Worm (Caenorhabditis elegans) whole organism, young adult: Measurements from ENCODE around the gene feh-1.

ENCODE experiments used
- B0261.1 ChIP-seq: sonication (generic microtip); optimal IDR thresholded peaks from 2 replicates; lab custom pipeline; 2016; ENCODE audit warnings: mild to moderate bottlenecking, missing genetic modification characterization, moderate library complexity, missing compliant biosample characterization
- C06A6.2 ChIP-seq: fragments of 200-800 bp; sonication (Bioruptor generic); conservative IDR thresholded peaks from 2 replicates; pipeline ENCODE4 v1.3.6; 2022; ENCODE audit warnings: missing genetic modification characterization, missing compliant biosample characterization
- C17E4.6 ChIP-seq: fragments of 200-800 bp; sonication (Bioruptor generic); IDR thresholded peaks from 2 replicates; pipeline ENCODE4 v1.3.6; 2022; ENCODE audit warnings: missing genetic modification reagents, missing genetic modification characterization, missing compliant biosample characterization
- D2030.7 ChIP-seq: fragments of 200-800 bp; sonication (Bioruptor generic); IDR thresholded peaks from 2 replicates; pipeline ENCODE4 v1.3.6; 2022; ENCODE audit warnings: missing genetic modification reagents, missing genetic modification characterization, missing compliant biosample characterization
- F49E8.2 ChIP-seq: sonication (generic microtip); optimal IDR thresholded peaks from 3 replicates; lab custom pipeline; 2017; ENCODE audit warnings: missing genetic modification characterization, mild to moderate bottlenecking, missing compliant biosample characterization, antibody characterized with exemption, moderate library complexity; ENCODE audit not compliant: insufficient read depth
- F57C9.4 ChIP-seq: sonication (generic microtip); optimal IDR thresholded peaks from 2 replicates; lab custom pipeline; 2017; ENCODE audit warnings: mild to moderate bottlenecking, missing genetic modification characterization, missing compliant biosample characterization
- K11D2.4 ChIP-seq: fragments of 200-800 bp; sonication (Bioruptor generic); IDR thresholded peaks from 2 replicates; pipeline ENCODE4 v1.3.6; 2022; ENCODE audit warnings: missing genetic modification reagents, missing genetic modification characterization, missing compliant biosample characterization
- T26A5.8 ChIP-seq: sonication (generic microtip); optimal IDR thresholded peaks from 2 replicates; lab custom pipeline; 2016; ENCODE audit warnings: missing genetic modification characterization, missing compliant biosample characterization
- Y95B8A.8 ChIP-seq: fragments of 200-800 bp; sonication (Bioruptor generic); IDR thresholded peaks from 2 replicates; pipeline ENCODE4 v1.3.6; 2022; ENCODE audit warnings: missing genetic modification reagents, missing genetic modification characterization, missing compliant biosample characterization
- ZK185.1 ChIP-seq: sonication (generic microtip); optimal IDR thresholded peaks from 2 replicates; lab custom pipeline; 2016; ENCODE audit warnings: mild to moderate bottlenecking, missing genetic modification characterization, missing compliant biosample characterization; ENCODE audit not compliant: poor library complexity, severe bottlenecking
- aptf-3 ChIP-seq: fragments of 200-800 bp; sonication (Bioruptor generic); IDR thresholded peaks from 2 replicates; pipeline ENCODE4 v1.3.6; 2022; ENCODE audit warnings: missing genetic modification characterization, missing compliant biosample characterization
- atf-7 ChIP-seq: sonication (generic microtip); optimal IDR thresholded peaks from 2 replicates; lab custom pipeline; 2017; ENCODE audit warnings: mild to moderate bottlenecking, missing genetic modification characterization, missing compliant biosample characterization
- athp-1 ChIP-seq: sonication (generic microtip); optimal IDR thresholded peaks from 2 replicates; lab custom pipeline; 2017; ENCODE audit warnings: mild to moderate bottlenecking, missing genetic modification characterization, missing compliant biosample characterization
- cebp-1 ChIP-seq, 2 experiments: fragments of 200-800 bp in 1 of 2; sonication (Bioruptor generic) in 1 of 2; sonication (generic microtip) in 1 of 2; IDR thresholded peaks in 1 of 2; optimal IDR thresholded peaks in 1 of 2; 2 replicates each; pipeline versions ENCODE4 v1.3.6 to Lab custom; 2017 to 2022; ENCODE audit warnings: missing compliant biosample characterization in 2 of 2, missing genetic modification characterization in 2 of 2, mild to moderate bottlenecking in 1 of 2, missing genetic modification reagents in 1 of 2, moderate library complexity in 1 of 2
- cebp-2 ChIP-seq: fragments of 200-800 bp; sonication (Bioruptor generic); IDR thresholded peaks from 2 replicates; pipeline ENCODE4 v1.3.6; 2022; ENCODE audit warnings: missing genetic modification characterization, missing compliant biosample characterization
- ceh-100 ChIP-seq: fragments of 200-800 bp; sonication (Bioruptor generic); IDR thresholded peaks from 2 replicates; pipeline ENCODE4 v1.3.6; 2022; ENCODE audit warnings: missing genetic modification reagents, missing genetic modification characterization, missing compliant biosample characterization
- ceh-27 ChIP-seq: fragments of 200-800 bp; sonication (Bioruptor generic); optimal IDR thresholded peaks from 2 replicates; lab custom pipeline; 2018; ENCODE audit warnings: mild to moderate bottlenecking, missing genetic modification characterization, moderate library complexity, missing compliant biosample characterization
- chd-7 ChIP-seq: sonication (generic microtip); optimal IDR thresholded peaks from 2 replicates; lab custom pipeline; 2016; ENCODE audit warnings: mild to moderate bottlenecking, missing genetic modification characterization, moderate library complexity, missing compliant biosample characterization
- dpff-1 ChIP-seq: sonication (generic microtip); optimal IDR thresholded peaks from 2 replicates; lab custom pipeline; 2017; ENCODE audit warnings: mild to moderate bottlenecking, missing genetic modification characterization, missing compliant biosample characterization
- dpl-1 ChIP-seq: fragments of 150-350 bp; optimal IDR thresholded peaks from 2 replicates; lab custom pipeline; 2014; ENCODE audit warnings: missing biosample characterization, missing genetic modification reagents, missing genetic modification characterization
- efl-1 ChIP-seq: fragments of 150-350 bp; optimal IDR thresholded peaks from 2 replicates; lab custom pipeline; 2014; ENCODE audit warnings: missing biosample characterization, missing genetic modification reagents, missing genetic modification characterization
- egl-44 ChIP-seq: fragments of 200-800 bp; sonication (Bioruptor generic); IDR thresholded peaks from 2 replicates; pipeline ENCODE4 v1.3.6; 2022; ENCODE audit warnings: missing genetic modification reagents, missing genetic modification characterization, missing compliant biosample characterization
- egrh-3 ChIP-seq: fragments of 200-800 bp; sonication (Bioruptor generic); IDR thresholded peaks from 2 replicates; pipeline ENCODE4 v1.3.6; 2022; ENCODE audit warnings: missing genetic modification reagents, missing genetic modification characterization, missing compliant biosample characterization
- ekl-4 ChIP-seq: fragments of 200-800 bp; sonication (Bioruptor generic); IDR thresholded peaks from 2 replicates; pipeline ENCODE4 v1.3.6; 2022; ENCODE audit warnings: missing genetic modification reagents, missing genetic modification characterization, missing compliant biosample characterization
- fkh-3 ChIP-seq: sonication (generic microtip); optimal IDR thresholded peaks from 2 replicates; lab custom pipeline; 2016; ENCODE audit warnings: mild to moderate bottlenecking, missing genetic modification characterization, missing compliant biosample characterization
- gei-17 ChIP-seq: fragments of 200-800 bp; sonication (Bioruptor generic); optimal IDR thresholded peaks from 2 replicates; lab custom pipeline; 2018; ENCODE audit warnings: mild to moderate bottlenecking, missing genetic modification characterization, missing compliant biosample characterization
- hsf-1 ChIP-seq: fragments of 200-800 bp; sonication (Bioruptor generic); IDR thresholded peaks from 2 replicates; pipeline ENCODE4 v1.3.6; 2022; ENCODE audit warnings: missing genetic modification reagents, missing genetic modification characterization, missing compliant biosample characterization
- lag-1 ChIP-seq: fragments of 200-800 bp; sonication (Bioruptor generic); IDR thresholded peaks from 2 replicates; pipeline ENCODE4 v1.3.6; 2022; ENCODE audit warnings: missing genetic modification reagents, missing genetic modification characterization, missing compliant biosample characterization
- let-607 ChIP-seq, 2 experiments: fragments of 200-800 bp in 1 of 2; sonication (Bioruptor generic) in 1 of 2; sonication (generic microtip) in 1 of 2; optimal IDR thresholded peaks; 2 replicates each; lab custom pipeline; 2016 to 2018; ENCODE audit warnings: mild to moderate bottlenecking in 2 of 2, missing compliant biosample characterization in 2 of 2, missing genetic modification characterization in 2 of 2, moderate library complexity in 2 of 2, missing genotype in 1 of 2
- lin-40 ChIP-seq: sonication (generic microtip); optimal IDR thresholded peaks from 2 replicates; lab custom pipeline; 2016; ENCODE audit warnings: missing genetic modification characterization, mild to moderate bottlenecking, missing compliant biosample characterization, missing genotype, missing genetic modification reagents
- lin-54 ChIP-seq: fragments of 200-800 bp; sonication (Bioruptor generic); optimal IDR thresholded peaks from 2 replicates; lab custom pipeline; 2018; ENCODE audit warnings: mild to moderate bottlenecking, missing genetic modification characterization, missing compliant biosample characterization
- lir-1 ChIP-seq: fragments of 200-800 bp; sonication (Bioruptor generic); conservative IDR thresholded peaks from 2 replicates; pipeline ENCODE4 v1.3.6; 2022; ENCODE audit warnings: missing genetic modification reagents, missing genetic modification characterization, missing compliant biosample characterization
- lsl-1 ChIP-seq: fragments of 200-800 bp; sonication (Bioruptor generic); optimal IDR thresholded peaks from 2 replicates; lab custom pipeline; 2018; ENCODE audit warnings: mild to moderate bottlenecking, missing genetic modification characterization, moderate library complexity, missing compliant biosample characterization
- mxl-1 ChIP-seq: sonication (generic microtip); optimal IDR thresholded peaks from 2 replicates; lab custom pipeline; 2016; ENCODE audit warnings: missing genetic modification characterization, missing compliant biosample characterization
- nfya-2 ChIP-seq: fragments of 200-800 bp; sonication (Bioruptor generic); IDR thresholded peaks from 2 replicates; pipeline ENCODE4 v1.3.6; 2022; ENCODE audit warnings: missing genetic modification reagents, missing genetic modification characterization, missing compliant biosample characterization
- nhr-120 ChIP-seq: fragments of 200-800 bp; sonication (Bioruptor generic); IDR thresholded peaks from 2 replicates; pipeline ENCODE4 v1.3.6; 2022; ENCODE audit warnings: missing genetic modification characterization, missing compliant biosample characterization
- nhr-90 ChIP-seq: sonication (generic microtip); optimal IDR thresholded peaks from 2 replicates; lab custom pipeline; 2016; ENCODE audit warnings: missing genotype, mild to moderate bottlenecking, missing genetic modification characterization, missing compliant biosample characterization
- pbrm-1 ChIP-seq: fragments of 200-800 bp; sonication (Bioruptor generic); IDR thresholded peaks from 2 replicates; pipeline ENCODE4 v1.3.6; 2022; ENCODE audit warnings: missing genetic modification reagents, missing genetic modification characterization, missing compliant biosample characterization
- rec-8 ChIP-seq, 2 experiments: sonication (generic microtip); optimal IDR thresholded peaks; 2 replicates each; lab custom pipeline; 2016; ENCODE audit warnings: mild to moderate bottlenecking in 2 of 2, missing genetic modification characterization in 2 of 2, missing genetic modification reagents in 2 of 2, missing genotype in 2 of 2, missing biosample characterization in 1 of 2, missing compliant biosample characterization in 1 of 2, moderate library complexity in 1 of 2
- sdz-38 ChIP-seq: sonication (generic microtip); optimal IDR thresholded peaks from 2 replicates; lab custom pipeline; 2016; ENCODE audit warnings: missing genotype, missing genetic modification characterization, missing compliant biosample characterization
- sea-2 ChIP-seq: fragments of 200-800 bp; sonication (Bioruptor generic); IDR thresholded peaks from 2 replicates; pipeline ENCODE4 v1.3.6; 2022; ENCODE audit warnings: missing genetic modification characterization, missing compliant biosample characterization
- snpc-3.4 ChIP-seq: sonication (generic microtip); optimal IDR thresholded peaks from 2 replicates; lab custom pipeline; 2017; ENCODE audit warnings: missing genetic modification characterization, mild to moderate bottlenecking, missing compliant biosample characterization, antibody characterized with exemption, moderate library complexity, missing genotype, missing genetic modification reagents
- somi-1 ChIP-seq: fragments of 200-800 bp; sonication (Bioruptor generic); optimal IDR thresholded peaks from 2 replicates; lab custom pipeline; 2018; ENCODE audit warnings: mild to moderate bottlenecking, missing genetic modification characterization, missing compliant biosample characterization
- ztf-22 ChIP-seq: fragments of 200-800 bp; sonication (Bioruptor generic); optimal IDR thresholded peaks from 2 replicates; lab custom pipeline; 2018; ENCODE audit warnings: mild to moderate bottlenecking, missing genetic modification characterization, moderate library complexity, missing compliant biosample characterization
- ztf-28 ChIP-seq: fragments of 200-800 bp; sonication (Bioruptor generic); IDR thresholded peaks from 2 replicates; pipeline ENCODE4 v1.3.6; 2022; ENCODE audit warnings: missing genetic modification reagents, missing genetic modification characterization, missing compliant biosample characterization
- ztf-3 ChIP-seq: fragments of 200-800 bp; sonication (Bioruptor generic); optimal IDR thresholded peaks from 2 replicates; lab custom pipeline; 2018; ENCODE audit warnings: mild to moderate bottlenecking, missing genetic modification characterization, missing compliant biosample characterization
- ztf-6 ChIP-seq: fragments of 200-800 bp; sonication (Bioruptor generic); IDR thresholded peaks from 2 replicates; pipeline ENCODE4 v1.3.6; 2022; ENCODE audit warnings: missing genetic modification reagents, missing genetic modification characterization, missing compliant biosample characterization

Gene feh-1

DNA sequence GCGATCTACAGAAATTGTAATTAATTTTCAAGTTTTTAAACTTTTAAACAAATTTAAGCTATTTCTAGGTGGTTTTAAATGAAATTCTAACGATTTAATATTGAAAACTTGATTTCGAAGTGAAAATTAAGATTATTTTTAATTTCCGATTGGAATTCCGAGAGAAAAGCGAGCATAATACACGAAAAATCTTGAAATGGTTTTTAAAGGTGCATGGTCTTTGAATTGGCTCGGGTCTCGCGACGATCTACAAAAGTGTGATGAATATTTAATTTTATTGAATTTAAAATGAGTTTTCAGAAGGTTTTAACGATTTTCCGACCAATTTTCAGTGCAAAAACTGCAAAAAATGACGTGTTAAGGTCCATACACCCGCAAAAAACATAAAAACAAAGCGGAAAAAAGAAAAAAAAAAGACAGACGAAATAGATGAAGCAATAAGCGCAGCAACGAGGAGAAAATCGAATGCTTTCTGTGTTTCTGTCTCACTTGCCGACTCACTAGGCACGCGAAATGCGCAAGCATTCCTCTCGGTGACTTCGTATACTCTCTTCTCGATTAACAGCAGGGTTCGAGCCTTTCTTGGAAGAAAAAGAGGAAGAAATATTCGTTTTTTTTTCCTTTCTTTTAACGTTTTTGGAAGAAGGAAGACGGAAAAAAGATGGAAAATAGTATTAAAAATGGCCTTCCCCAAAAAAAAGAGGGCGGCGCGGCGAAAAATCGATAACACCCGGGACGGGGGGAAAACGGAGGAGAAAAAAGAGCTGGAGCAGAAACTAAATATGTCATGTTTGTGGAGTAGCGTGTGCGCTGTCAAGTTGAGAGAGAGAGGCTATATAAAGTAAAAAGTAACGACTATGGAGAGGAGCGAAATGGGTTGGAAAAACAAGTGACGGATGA, 26.9 kb downstream of the feh-1 start (continued):
- TF ChIP-seq aptf-3 (GFP tag; lab: Robert Waterston, UW) (no peak), dpff-1 (tag; lab: Kevin White, UChicago) (no peak), mxl-1 (tag; lab: Kevin White, UChicago) (no peak), sea-2 (no peak), C06A6.2 (GFP tag; lab: Robert Waterston, UW) (no peak), ceh-27 (no peak), ekl-4 (GFP tag; lab: Robert Waterston, UW) (no peak), ztf-6 (GFP tag; lab: Robert Waterston, UW) (no peak), ZK185.1 (tag; lab: Kevin White, UChicago) (no peak), dpl-1 (peak; percentile 38), nhr-120 (GFP tag; lab: Robert Waterston, UW) (no peak), cebp-2 (GFP tag; lab: Robert Waterston, UW) (no peak), cebp-1 (GFP tag; IDR thresholded peaks at IDR 0.05; lab: Robert Waterston, UW) (peak; percentile 26; the same call in 1 of the 2 replicates), cebp-1 (tag; optimal IDR thresholded peaks at IDR 0.05; lab: Kevin White, UChicago) (peak; percentile 65), lsl-1 (GFP tag; lab: Kevin White, UChicago) (peak; percentile 95), Y95B8A.8 (GFP tag; lab: Robert Waterston, UW) (no peak), T26A5.8 (tag; lab: Kevin White, UChicago) (no peak), lin-54 (no peak), sdz-38 (tag; lab: Kevin White, UChicago) (no peak), K11D2.4 (GFP tag; lab: Robert Waterston, UW) (no peak), C17E4.6 (GFP tag; lab: Robert Waterston, UW) (no peak), egl-44 (GFP tag; lab: Robert Waterston, UW) (no peak), gei-17 (no peak), fkh-3 (tag; lab: Kevin White, UChicago) (no peak), egrh-3 (no peak), F57C9.4 (tag; lab: Kevin White, UChicago) (no peak), athp-1 (no peak), let-607 (tag; optimal IDR thresholded peaks at IDR 0.05; lab: Kevin White, UChicago) (peak; percentile 1 to 43), ztf-28 (no peak), atf-7 (tag; lab: Kevin White, UChicago) (no peak), D2030.7 (GFP tag; lab: Robert Waterston, UW) (peak; percentile 29; the same call in 1 of the 2 replicates), somi-1 (GFP tag; lab: Kevin White, UChicago) (no peak), rec-8 (tag; optimal IDR thresholded peaks at IDR 0.05; lab: Kevin White, UChicago) (no peak), lag-1 (no peak), nfya-2 (GFP tag; lab: Robert Waterston, UW) (no peak), chd-7 (tag; lab: Kevin White, UChicago) (no peak), ztf-3 (GFP tag; lab: Kevin White, UChicago) (no peak), B0261.1 (tag; lab: Kevin White, UChicago) (no peak), lir-1 (GFP tag; lab: Robert Waterston, UW) (no peak), ztf-22 (GFP tag; lab: Kevin White, UChicago) (no peak), lin-40 (tag; lab: Kevin White, UChicago) (peak; percentile 36), efl-1 (no peak), nhr-90 (tag; lab: Kevin White, UChicago) (no peak), pbrm-1 (0 out of 2 replicates have a peak, but pooled peaks have one; percentile 15), hsf-1 (GFP tag; lab: Robert Waterston, UW) (no peak), snpc-3.4 (tag; lab: Kevin White, UChicago) (no peak), ceh-100 (GFP tag; lab: Robert Waterston, UW) (no peak), F49E8.2 (tag; lab: Kevin White, UChicago) (no peak)
